Fruit fly (Drosophila melanogaster): ENCODE data around the gene if.

if gene

dm6 chrX:16774201-16775061, 8.8 kb downstream of the if start:
- no peak for TF ChIP-seq croc (GFP tag; conservative IDR thresholded peaks at IDR 0.05)
- TF ChIP-seq CG2199 (GFP tag; IDR thresholded peaks at IDR 0.05) = peak; percentile 12; the same call in 1 of the 3 replicates
- no peak for TF ChIP-seq CG17568 (GFP tag; optimal IDR thresholded peaks at IDR 0.05)
- no peak for TF ChIP-seq abd-A (tag; optimal IDR thresholded peaks at IDR 0.05)
- no peak for TF ChIP-seq CG4854 (GFP tag; optimal IDR thresholded peaks at IDR 0.05)
- no peak for TF ChIP-seq da (GFP tag; optimal IDR thresholded peaks at IDR 0.05)
- no peak for TF ChIP-seq HmgZ (tag; optimal IDR thresholded peaks at IDR 0.05)
- TF ChIP-seq sens (GFP tag) = peak; percentile 67
- peak in 1 of 3 experiments; percentile 1 for TF ChIP-seq lola (GFP tag; optimal IDR thresholded peaks at IDR 0.05)
- TF ChIP-seq twi (tag; optimal IDR thresholded peaks at IDR 0.05) = peak; percentile 95
- TF ChIP-seq dmrt11E (tag; optimal IDR thresholded peaks at IDR 0.05) = peak; percentile 14
- no peak for TF ChIP-seq Med (GFP tag)
- no peak for TF ChIP-seq Poxn (GFP tag; IDR thresholded peaks at IDR 0.05)
- no peak for TF ChIP-seq CG12155 (GFP tag; optimal IDR thresholded peaks at IDR 0.05)
- TF ChIP-seq cg (GFP tag; optimal IDR thresholded peaks at IDR 0.05) = peak; percentile 19
- TF ChIP-seq CG15601 (tag; optimal IDR thresholded peaks at IDR 0.05) = no peak
- peak; percentile 97 for TF ChIP-seq CG8388 (GFP tag; optimal IDR thresholded peaks at IDR 0.05)
- TF ChIP-seq CG5180 (GFP tag; optimal IDR thresholded peaks at IDR 0.05) = no peak

- TF ChIP-seq CG4820 (GFP tag; optimal IDR thresholded peaks at IDR 0.05) (peak; percentile 70), Mrtf (GFP tag; IDR thresholded peaks at IDR 0.05) (0 out of 3 replicates have a peak, but pooled peaks have one; percentile 16), prd (optimal IDR thresholded peaks at IDR 0.05) (no peak), prd (GFP tag; IDR thresholded peaks at IDR 0.05) (peak; percentile 87), gem (tag; optimal IDR thresholded peaks at IDR 0.05) (peak; percentile 59), E2f2 (GFP tag; IDR thresholded peaks at IDR 0.05) (peak; percentile 41; the same call in 1 of the 2 replicates), CG13775 (GFP tag; optimal IDR thresholded peaks at IDR 0.05) (peak; percentile 35), gro (GFP tag; optimal IDR thresholded peaks at IDR 0.05) (no peak), D (optimal IDR thresholded peaks at IDR 0.05) (no peak), D (GFP tag; optimal IDR thresholded peaks at IDR 0.05) (peak; percentile 70), trh (GFP tag; optimal IDR thresholded peaks at IDR 0.05) (no peak), CG5180 (GFP tag; optimal IDR thresholded peaks at IDR 0.05) (no peak), CG12236 (GFP tag; optimal IDR thresholded peaks at IDR 0.05) (no peak), CG11247 (GFP tag; IDR thresholded peaks at IDR 0.05) (peak; percentile 49; the same call in 1 of the 2 replicates), CG11560 (tag; IDR thresholded peaks at IDR 0.05) (no peak), CG8359 (GFP tag; optimal IDR thresholded peaks at IDR 0.05; ENCODE audit: borderline replicate concordance) (peak; percentile 28), Fer1 (GFP tag; optimal IDR thresholded peaks at IDR 0.05) (no peak), CG31388 (GFP tag; optimal IDR thresholded peaks at IDR 0.05) (no peak), CG11695 (GFP tag; IDR thresholded peaks at IDR 0.05) (peak; percentile 65; the same call in 1 of the 3 replicates), CG14014 (GFP tag; IDR thresholded peaks at IDR 0.05) (peak; percentile 63), danr (GFP tag; IDR thresholded peaks at IDR 0.05) (peak; percentile 49; the same call in 1 of the 2 replicates), CG15696 (tag; optimal IDR thresholded peaks at IDR 0.05) (peak; percentile 38), ab (GFP tag; optimal IDR thresholded peaks at IDR 0.05) (no peak), repo (GFP tag; optimal IDR thresholded peaks at IDR 0.05) (peak; percentile 51), CG18476 (GFP tag; optimal IDR thresholded peaks at IDR 0.05) (peak; percentile 11), en (GFP tag; optimal IDR thresholded peaks at IDR 0.05) (peak; percentile 39), knrl (GFP tag; IDR thresholded peaks at IDR 0.05; ENCODE audit: partially characterized antibody) (no peak), CG7963 (GFP tag; IDR thresholded peaks at IDR 0.05; ENCODE audit: partially characterized antibody) (no peak), pnt (GFP tag; optimal IDR thresholded peaks at IDR 0.05) (peak; percentile 74)
Measured at dm6 chrX:16772882-16773827, 10.1 kb downstream of the if start.
